Fruit fly (Drosophila melanogaster) Kc167 (cell line): ENCODE results near the gene T48.

Experiments used
- Sin3A ChIP-seq: fragments of >200 bp; optimal IDR thresholded peaks from 2 replicates; lab custom pipeline; 2018; ENCODE audit warnings: missing external identifiers
- h ChIP-seq: fragments of >200 bp; optimal IDR thresholded peaks from 3 replicates; lab custom pipeline; 2018; ENCODE audit warnings: missing external identifiers
- insv ChIP-seq: fragments of >200 bp; optimal IDR thresholded peaks from 3 replicates; lab custom pipeline; 2018; ENCODE audit warnings: missing external identifiers
- psq ChIP-seq: fragments of >200 bp; optimal IDR thresholded peaks from 2 replicates; lab custom pipeline; 2017; ENCODE audit warnings: missing external identifiers

DNA sequence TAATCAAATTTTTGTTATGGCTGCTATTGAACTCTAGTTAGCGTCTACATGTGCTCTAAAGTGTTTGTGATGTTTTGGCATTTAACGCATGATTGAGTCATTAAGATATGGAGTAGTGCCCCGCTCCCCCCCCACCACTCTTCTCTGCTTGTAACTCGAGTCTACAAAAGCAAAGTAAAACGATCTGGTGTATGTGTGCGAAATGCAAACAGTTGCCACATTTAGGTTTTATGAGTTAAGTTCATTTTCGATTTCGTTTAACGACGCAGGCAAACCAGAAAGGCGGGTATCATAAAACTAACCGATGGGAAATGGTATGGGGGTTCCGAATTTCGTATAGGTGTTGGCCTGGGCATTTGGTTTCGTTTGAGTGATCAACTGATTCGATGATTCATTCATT, 53.0 kb downstream of the T48 start:
- no peak for TF ChIP-seq Sin3A (lab: Kevin White, UChicago)
- no peak for TF ChIP-seq psq (lab: Kevin White, UChicago)
- TF ChIP-seq h = no peak
- TF ChIP-seq insv (lab: Kevin White, UChicago) = no peak
